Fruit fly (Drosophila melanogaster): ENCODE data around the gene CG3609.

CG3609 gene

dm6 chr2L:2362808-2363394, 11.5 kb downstream of the CG3609 start:
- peak; percentile 54 for TF ChIP-seq cic (GFP tag; optimal IDR thresholded peaks at IDR 0.05)
- peak; percentile 18 for TF ChIP-seq CG14711 (tag; optimal IDR thresholded peaks at IDR 0.05)
- peak; percentile 65 for TF ChIP-seq CG5204 (GFP tag; optimal IDR thresholded peaks at IDR 0.05)
- TF ChIP-seq toe (GFP tag; optimal IDR thresholded peaks at IDR 0.05), result peak; percentile 87
- no peak for TF ChIP-seq kay (GFP tag; ENCODE audit: borderline replicate concordance)
- TF ChIP-seq CG7101 (tag; optimal IDR thresholded peaks at IDR 0.05), result no peak
- TF ChIP-seq pad (GFP tag; optimal IDR thresholded peaks at IDR 0.05), result peak; percentile 78
- TF ChIP-seq cnc (optimal IDR thresholded peaks at IDR 0.05), result peak; percentile 52 to 72
- TF ChIP-seq CG33017 (tag; optimal IDR thresholded peaks at IDR 0.05), result peak; percentile 29
- TF ChIP-seq Crg-1 (GFP tag; optimal IDR thresholded peaks at IDR 0.05), result peak; percentile 28
- TF ChIP-seq CG7045 (GFP tag; optimal IDR thresholded peaks at IDR 0.05), result peak; percentile 34
- peak; percentile 27 for TF ChIP-seq Mnt (GFP tag; optimal IDR thresholded peaks at IDR 0.05)
- TF ChIP-seq Hr96 (GFP tag; optimal IDR thresholded peaks at IDR 0.05), result peak; percentile 74
- TF ChIP-seq CG11617 (GFP tag; optimal IDR thresholded peaks at IDR 0.05), result no peak
- TF ChIP-seq Clk (GFP tag; optimal IDR thresholded peaks at IDR 0.05), result peak; percentile 27
- TF ChIP-seq CG12768 (GFP tag; optimal IDR thresholded peaks at IDR 0.05), result peak; percentile 97
- no peak for TF ChIP-seq CG1620 (GFP tag; optimal IDR thresholded peaks at IDR 0.05)
- peak; percentile 79 for TF ChIP-seq ovo (GFP tag; optimal IDR thresholded peaks at IDR 0.05)

dm6 chr2L:2361893-2362807, 12.3 kb downstream of the CG3609 start:
- TF ChIP-seq cic (GFP tag; optimal IDR thresholded peaks at IDR 0.05) (peak; percentile 22), CG7101 (tag; optimal IDR thresholded peaks at IDR 0.05) (no peak), ovo (GFP tag; optimal IDR thresholded peaks at IDR 0.05) (no peak), Mnt (GFP tag; optimal IDR thresholded peaks at IDR 0.05) (no peak), bab1 (GFP tag; optimal IDR thresholded peaks at IDR 0.05) (no peak), Clk (GFP tag; optimal IDR thresholded peaks at IDR 0.05) (no peak), CG11617 (GFP tag; optimal IDR thresholded peaks at IDR 0.05) (no peak), kay (GFP tag; ENCODE audit: borderline replicate concordance) (peak; percentile 91), pad (GFP tag; optimal IDR thresholded peaks at IDR 0.05) (no peak), Hr96 (GFP tag; optimal IDR thresholded peaks at IDR 0.05) (no peak), CG14711 (tag; optimal IDR thresholded peaks at IDR 0.05) (no peak), toe (GFP tag; optimal IDR thresholded peaks at IDR 0.05) (no peak)

DNA sequence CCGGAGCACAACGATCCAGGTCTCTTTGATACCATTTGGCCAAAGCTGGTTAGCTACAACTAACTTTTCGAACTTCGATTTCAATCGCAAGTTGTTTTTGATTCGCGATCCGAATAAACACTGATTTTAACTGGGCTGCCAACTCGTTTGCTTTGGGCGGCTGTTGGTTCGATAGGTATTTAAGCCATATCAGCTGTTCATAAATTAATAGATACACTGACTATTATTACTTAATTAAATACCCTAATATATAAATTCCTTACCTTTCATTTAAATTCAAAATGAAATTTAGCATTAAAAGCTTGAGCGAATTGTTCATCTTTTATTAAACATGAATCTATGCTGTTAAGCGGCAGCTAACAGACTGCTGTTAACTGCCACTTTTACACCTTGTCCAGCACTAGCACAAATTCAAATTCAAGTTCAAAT, 17.2 kb downstream of the CG3609 start, which contains the start of gene CG9967:
Gene CG9967, minus strand, starts transcription at position 129 of the 429 bp plus-strand sequence.
- no peak for TF ChIP-seq tj (GFP tag; optimal IDR thresholded peaks at IDR 0.05)
- TF ChIP-seq bab1 (GFP tag; optimal IDR thresholded peaks at IDR 0.05), result peak; percentile 65
- TF ChIP-seq pad (GFP tag; optimal IDR thresholded peaks at IDR 0.05), result peak; percentile 26
- no peak for TF ChIP-seq CG5204 (GFP tag; optimal IDR thresholded peaks at IDR 0.05)
- peak; percentile 4 for TF ChIP-seq CG7101 (tag; optimal IDR thresholded peaks at IDR 0.05)
- no peak for TF ChIP-seq Hr96 (GFP tag; optimal IDR thresholded peaks at IDR 0.05)
- no peak for TF ChIP-seq CG33017 (tag; optimal IDR thresholded peaks at IDR 0.05)
- TF ChIP-seq cnc (optimal IDR thresholded peaks at IDR 0.05), result no peak
- TF ChIP-seq CG11617 (GFP tag; optimal IDR thresholded peaks at IDR 0.05), result peak; percentile 14
- TF ChIP-seq CG1620 (GFP tag; optimal IDR thresholded peaks at IDR 0.05), result no peak
- TF ChIP-seq CG7045 (GFP tag; optimal IDR thresholded peaks at IDR 0.05), result no peak
- TF ChIP-seq cic (GFP tag; optimal IDR thresholded peaks at IDR 0.05), result peak; percentile 3
- no peak for TF ChIP-seq Mnt (GFP tag; optimal IDR thresholded peaks at IDR 0.05)
- no peak for TF ChIP-seq Clk (GFP tag; optimal IDR thresholded peaks at IDR 0.05)
- no peak for TF ChIP-seq CG14711 (tag; optimal IDR thresholded peaks at IDR 0.05)
- TF ChIP-seq kay (GFP tag; ENCODE audit: borderline replicate concordance), result no peak

DNA sequence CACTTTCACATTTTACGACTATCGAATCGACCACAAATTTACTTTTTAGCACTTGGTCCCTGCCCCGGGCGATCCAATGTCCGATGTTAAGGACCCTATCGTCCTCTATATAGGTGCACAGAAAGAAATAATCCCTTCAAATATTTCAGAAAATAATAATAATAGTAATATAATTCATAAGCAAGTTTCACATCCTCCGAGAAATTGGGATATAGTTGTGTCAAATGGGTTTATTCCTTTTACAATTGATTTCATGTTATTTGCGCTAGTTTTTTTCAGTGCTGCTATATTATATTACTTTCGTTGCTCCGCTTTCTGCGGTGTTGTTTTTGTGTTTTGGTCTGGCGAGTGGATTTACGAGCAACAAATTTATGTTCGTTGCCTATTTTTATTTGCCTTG, 25.9 kb downstream of the CG3609 start:
- TF ChIP-seq tj (GFP tag; optimal IDR thresholded peaks at IDR 0.05) (no peak), ovo (GFP tag; optimal IDR thresholded peaks at IDR 0.05) (no peak), cnc (optimal IDR thresholded peaks at IDR 0.05) (no peak), CG14711 (tag; optimal IDR thresholded peaks at IDR 0.05) (no peak), Crg-1 (GFP tag; optimal IDR thresholded peaks at IDR 0.05) (no peak), CG7045 (GFP tag; optimal IDR thresholded peaks at IDR 0.05) (no peak), kay (GFP tag; ENCODE audit: borderline replicate concordance) (no peak)

Data from whole organism, adult.